Fruit fly (Drosophila melanogaster) whole organism, embryonic: ENCODE results near the gene mus201.
A peak's percentile ranks its signal among the peaks of the same experiment; 100 is the strongest.

Source experiments
- Abd-B ChIP-seq: fragments of 200-800 bp; sonication (Bioruptor generic); optimal IDR thresholded peaks from 2 replicates; lab custom pipeline; 2018; ENCODE audit warnings: missing biosample characterization, mild to moderate bottlenecking, missing genetic modification characterization, moderate library complexity
- Ada2b ChIP-seq: fragments of 200-800 bp; sonication (Bioruptor generic); IDR thresholded peaks from 2 replicates; pipeline ENCODE4 v1.3.6; 2022; ENCODE audit warnings: missing biosample characterization, missing genetic modification characterization
- BEAF-32 ChIP-seq: fragments of 200-800 bp; sonication (Bioruptor generic); optimal IDR thresholded peaks from 3 replicates; lab custom pipeline; 2017; ENCODE audit warnings: missing biosample characterization, missing genetic modification characterization, mild to moderate bottlenecking, moderate library complexity, missing genetic modification reagents
- BtbVII ChIP-seq: fragments of 200-800 bp; sonication (Bioruptor generic); optimal IDR thresholded peaks from 3 replicates; lab custom pipeline; 2017; ENCODE audit warnings: missing biosample characterization, mild to moderate bottlenecking, missing genetic modification characterization
- CG10462 ChIP-seq: fragments of 200-800 bp; sonication (Bioruptor generic); optimal IDR thresholded peaks from 2 replicates; lab custom pipeline; 2016; ENCODE audit warnings: missing biosample characterization, missing genetic modification characterization
- CG11504 ChIP-seq: fragments of 200-800 bp; sonication (Bioruptor generic); optimal IDR thresholded peaks from 3 replicates; lab custom pipeline; 2019; ENCODE audit warnings: missing biosample characterization, mild to moderate bottlenecking, missing genetic modification characterization, moderate library complexity
- CG12744 ChIP-seq: fragments of 200-800 bp; sonication (Bioruptor generic); optimal IDR thresholded peaks from 2 replicates; lab custom pipeline; 2016; ENCODE audit warnings: missing biosample characterization, missing genetic modification characterization
- CG12769 ChIP-seq: fragments of 200-800 bp; sonication (Bioruptor generic); optimal IDR thresholded peaks from 2 replicates; lab custom pipeline; 2019; ENCODE audit warnings: missing biosample characterization, mild to moderate bottlenecking, missing genetic modification characterization, moderate library complexity
- CG18599 ChIP-seq: fragments of 200-800 bp; sonication (Bioruptor generic); optimal IDR thresholded peaks from 3 replicates; lab custom pipeline; 2017; ENCODE audit warnings: missing biosample characterization, missing genetic modification characterization, mild to moderate bottlenecking, moderate library complexity, missing genetic modification reagents
- CG18764 ChIP-seq: fragments of 200-800 bp; sonication (Bioruptor generic); optimal IDR thresholded peaks from 3 replicates; lab custom pipeline; 2016; ENCODE audit warnings: missing biosample characterization, missing genetic modification characterization
- CG2889 ChIP-seq: fragments of 200-800 bp; sonication (Bioruptor generic); IDR thresholded peaks from 3 replicates; pipeline ENCODE4 v1.3.6; 2022; ENCODE audit warnings: missing biosample characterization, missing genetic modification characterization
- CG32532 ChIP-seq: fragments of 200-800 bp; sonication (Bioruptor generic); IDR thresholded peaks from 2 replicates; pipeline ENCODE4 v1.3.6; 2022; ENCODE audit warnings: missing biosample characterization, missing genetic modification characterization
- CG32772 ChIP-seq: fragments of 200-800 bp; sonication (Bioruptor generic); IDR thresholded peaks from 2 replicates; pipeline ENCODE4 v1.3.6; 2022; ENCODE audit warnings: missing biosample characterization, missing genetic modification characterization
- CG34422 ChIP-seq: fragments of 200-800 bp; sonication (Bioruptor generic); IDR thresholded peaks from 3 replicates; pipeline ENCODE4 v1.3.6; 2022; ENCODE audit warnings: missing biosample characterization, missing genetic modification characterization
- CG43689 ChIP-seq: fragments of 200-800 bp; sonication (Bioruptor generic); IDR thresholded peaks from 2 replicates; pipeline ENCODE4 v1.3.6; 2022; ENCODE audit warnings: missing biosample characterization, missing genetic modification characterization
- CG4404 ChIP-seq: fragments of 200-800 bp; sonication (Bioruptor generic); IDR thresholded peaks from 2 replicates; pipeline ENCODE4 v1.3.6; 2022; ENCODE audit warnings: missing biosample characterization, missing genetic modification characterization
- CG6654 ChIP-seq: fragments of 200-800 bp; sonication (Bioruptor generic); optimal IDR thresholded peaks from 2 replicates; lab custom pipeline; 2017; ENCODE audit warnings: missing biosample characterization, mild to moderate bottlenecking, missing genetic modification characterization
- CG6813 ChIP-seq: fragments of 200-800 bp; sonication (Bioruptor generic); optimal IDR thresholded peaks from 2 replicates; lab custom pipeline; 2017; ENCODE audit warnings: missing biosample characterization, missing genetic modification characterization, mild to moderate bottlenecking, moderate library complexity, missing genetic modification reagents
- CG7963 ChIP-seq: fragments of 200-800 bp; sonication (Bioruptor generic); IDR thresholded peaks from 3 replicates; pipeline ENCODE4 v1.3.6; 2022; ENCODE audit warnings: missing biosample characterization, missing genetic modification characterization; ENCODE audit not compliant: partially characterized antibody
- CG8388 ChIP-seq: fragments of 200-800 bp; sonication (Bioruptor generic); optimal IDR thresholded peaks from 2 replicates; lab custom pipeline; 2019; ENCODE audit warnings: missing biosample characterization, mild to moderate bottlenecking, missing genetic modification characterization, moderate library complexity
- CG9215 ChIP-seq: fragments of 200-800 bp; sonication (Bioruptor generic); IDR thresholded peaks from 2 replicates; pipeline ENCODE4 v1.3.6; 2022; ENCODE audit warnings: missing biosample characterization, missing genetic modification characterization
- Deaf1 ChIP-seq: fragments of 200-800 bp; optimal IDR thresholded peaks from 3 replicates; lab custom pipeline; 2019; ENCODE audit warnings: missing biosample characterization, mild to moderate bottlenecking, missing genetic modification characterization, moderate library complexity
- Dek ChIP-seq: fragments of 200-800 bp; sonication (Bioruptor generic); optimal IDR thresholded peaks from 3 replicates; lab custom pipeline; 2019; ENCODE audit warnings: missing biosample characterization, mild to moderate bottlenecking, missing genetic modification characterization, moderate library complexity
- HLH4C ChIP-seq: fragments of 200-800 bp; sonication (Bioruptor generic); IDR thresholded peaks from 3 replicates; pipeline ENCODE4 v1.3.6; 2022; ENCODE audit warnings: missing biosample characterization, missing genetic modification characterization; ENCODE audit not compliant: partially characterized antibody
- Hmr ChIP-seq: fragments of 200-800 bp; sonication (Bioruptor generic); optimal IDR thresholded peaks from 3 replicates; lab custom pipeline; 2017; ENCODE audit warnings: mild to moderate bottlenecking, missing biosample characterization, missing genetic modification reagents, missing genetic modification characterization
- Hr3 ChIP-seq: fragments of 200-800 bp; sonication (Bioruptor generic); optimal IDR thresholded peaks from 3 replicates; lab custom pipeline; 2016; ENCODE audit warnings: missing biosample characterization, missing genetic modification characterization
- Hr51 ChIP-seq, 2 experiments: fragments of 200-800 bp; sonication (Bioruptor generic); optimal IDR thresholded peaks; 2 replicates in 1 of 2; 3 replicates in 1 of 2; lab custom pipeline; 2016 to 2018; ENCODE audit warnings: missing biosample characterization in 2 of 2, missing genetic modification characterization in 2 of 2, mild to moderate bottlenecking in 1 of 2, moderate library complexity in 1 of 2
- Hsf ChIP-seq: fragments of 200-800 bp; sonication (Bioruptor generic); optimal IDR thresholded peaks from 3 replicates; lab custom pipeline; 2016; ENCODE audit warnings: missing biosample characterization, missing genetic modification characterization
- MBD-R2 ChIP-seq: fragments of 200-800 bp; sonication (Bioruptor generic); IDR thresholded peaks from 2 replicates; pipeline ENCODE4 v1.3.6; 2022; ENCODE audit warnings: missing biosample characterization, missing genetic modification characterization
- Meics ChIP-seq: fragments of 200-800 bp; sonication (Bioruptor generic); optimal IDR thresholded peaks from 2 replicates; lab custom pipeline; 2017; ENCODE audit warnings: missing biosample characterization, mild to moderate bottlenecking, missing genetic modification characterization
- Myb ChIP-seq: fragments of 200-800 bp; sonication (Bioruptor generic); optimal IDR thresholded peaks from 2 replicates; lab custom pipeline; 2016; ENCODE audit warnings: missing biosample characterization, missing genetic modification characterization
- NC2β ChIP-seq: fragments of 200-800 bp; sonication (Bioruptor generic); optimal IDR thresholded peaks from 2 replicates; lab custom pipeline; 2016; ENCODE audit warnings: missing biosample characterization, missing genetic modification characterization
- Oaz ChIP-seq: fragments of 200-800 bp; sonication (Bioruptor generic); IDR thresholded peaks from 2 replicates; pipeline ENCODE4 v1.3.6; 2022; ENCODE audit warnings: missing biosample characterization, missing genetic modification characterization
- Six4 ChIP-seq: fragments of 200-800 bp; sonication (Bioruptor generic); optimal IDR thresholded peaks from 2 replicates; lab custom pipeline; 2016; ENCODE audit warnings: missing biosample characterization, missing genetic modification characterization
- Ssrp ChIP-seq: fragments of 200-800 bp; sonication (Bioruptor generic); optimal IDR thresholded peaks from 2 replicates; lab custom pipeline; 2018; ENCODE audit warnings: missing biosample characterization, mild to moderate bottlenecking, missing genetic modification characterization, moderate library complexity
- Usf ChIP-seq: fragments of 200-800 bp; sonication (Bioruptor generic); optimal IDR thresholded peaks from 2 replicates; lab custom pipeline; 2017; ENCODE audit warnings: missing genotype, missing biosample characterization, missing genetic modification characterization
- Vsx1 ChIP-seq: fragments of 200-800 bp; sonication (Bioruptor generic); optimal IDR thresholded peaks from 2 replicates; lab custom pipeline; 2017; ENCODE audit warnings: missing biosample characterization, mild to moderate bottlenecking, missing genetic modification characterization, missing genetic modification reagents
- Xrp1 ChIP-seq: fragments of 200-800 bp; sonication (Bioruptor generic); IDR thresholded peaks from 2 replicates; pipeline ENCODE4 v1.3.6; 2022; ENCODE audit warnings: missing biosample characterization, missing genetic modification characterization
- br ChIP-seq: fragments of >200 bp; optimal IDR thresholded peaks from 2 replicates; lab custom pipeline; 2017
- croc ChIP-seq: fragments of 200-800 bp; sonication (Bioruptor generic); conservative IDR thresholded peaks from 3 replicates; pipeline ENCODE4 v1.3.6; 2022; ENCODE audit warnings: missing biosample characterization, missing genetic modification characterization
- crp ChIP-seq, 2 experiments: fragments of 200-800 bp; sonication (Bioruptor generic); optimal IDR thresholded peaks; 2 replicates in 1 of 2; 3 replicates in 1 of 2; lab custom pipeline; 2017; ENCODE audit warnings: missing biosample characterization in 2 of 2, missing genetic modification characterization in 2 of 2, mild to moderate bottlenecking in 1 of 2, moderate library complexity in 1 of 2
- fu2 ChIP-seq: fragments of 200-800 bp; sonication (Bioruptor generic); optimal IDR thresholded peaks from 2 replicates; lab custom pipeline; 2016; ENCODE audit warnings: missing biosample characterization, missing genetic modification characterization
- mirr ChIP-seq: fragments of 200-800 bp; sonication (Bioruptor generic); optimal IDR thresholded peaks from 3 replicates; lab custom pipeline; 2018; ENCODE audit warnings: missing biosample characterization, mild to moderate bottlenecking, missing genetic modification characterization
- nerfin-1 ChIP-seq: fragments of 200-800 bp; sonication (Bioruptor generic); optimal IDR thresholded peaks from 3 replicates; lab custom pipeline; 2019; ENCODE audit warnings: missing biosample characterization, mild to moderate bottlenecking, missing genetic modification characterization, moderate library complexity
- peb ChIP-seq: fragments of 200-800 bp; sonication (Bioruptor generic); IDR thresholded peaks from 2 replicates; pipeline ENCODE4 v1.3.6; 2022; ENCODE audit warnings: missing biosample characterization, missing genetic modification characterization
- pita ChIP-seq: fragments of 200-800 bp; sonication (Bioruptor generic); optimal IDR thresholded peaks from 2 replicates; lab custom pipeline; 2017; ENCODE audit warnings: missing biosample characterization, mild to moderate bottlenecking, missing genetic modification characterization
- sens-2 ChIP-seq: fragments of 200-800 bp; sonication (Bioruptor generic); IDR thresholded peaks from 2 replicates; pipeline ENCODE4 v1.3.6; 2022; ENCODE audit warnings: missing biosample characterization, missing genetic modification characterization
- sima ChIP-seq: fragments of 200-800 bp; sonication (Bioruptor generic); optimal IDR thresholded peaks from 2 replicates; lab custom pipeline; 2016; ENCODE audit warnings: missing biosample characterization, missing genetic modification characterization
- sna ChIP-seq: fragments of 200-800 bp; sonication (Bioruptor generic); IDR thresholded peaks from 2 replicates; pipeline ENCODE4 v1.3.6; 2022; ENCODE audit warnings: missing biosample characterization, missing genetic modification characterization; ENCODE audit not compliant: partially characterized antibody
- sr ChIP-seq: fragments of 200-800 bp; sonication (Bioruptor generic); IDR thresholded peaks from 3 replicates; pipeline ENCODE4 v1.3.6; 2022; ENCODE audit warnings: missing biosample characterization, missing genetic modification characterization
- zf30C ChIP-seq: fragments of 200-800 bp; sonication (Bioruptor generic); optimal IDR thresholded peaks from 3 replicates; lab custom pipeline; 2018; ENCODE audit warnings: missing biosample characterization, mild to moderate bottlenecking, missing genetic modification characterization

mus201 gene

DNA sequence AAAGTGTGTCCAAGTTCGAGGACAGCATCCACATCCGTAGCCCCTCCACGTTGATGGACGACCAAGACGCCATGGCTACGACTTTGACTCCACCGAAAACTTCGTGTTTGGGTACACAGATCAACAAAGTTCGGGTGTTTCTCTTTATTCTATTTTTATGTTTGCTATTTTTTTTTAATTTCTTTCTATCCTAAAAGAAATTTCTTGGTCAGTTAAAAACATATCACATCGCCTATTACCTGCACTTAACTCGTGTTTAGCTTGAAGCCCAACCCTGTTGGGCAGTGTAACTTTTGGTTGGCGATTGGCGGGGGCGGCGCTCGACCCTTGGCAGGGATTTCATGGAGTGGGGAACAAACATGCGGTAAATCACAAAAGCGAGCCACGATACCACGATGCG is 35.5 kb downstream of the mus201 start (continued):
- TF ChIP-seq CG12769 (tag; lab: Kevin White, UChicago) (no peak), Abd-B (GFP tag; lab: Kevin White, UChicago) (no peak), Hr3 (GFP tag; lab: Kevin White, UChicago) (peak; percentile 6), zf30C (no peak), Dek (tag; lab: Kevin White, UChicago) (no peak), NC2β (GFP tag; lab: Kevin White, UChicago) (no peak), CG11504 (peak; percentile 42), HLH4C (no peak), Hmr (GFP tag; lab: Kevin White, UChicago) (no peak), mirr (GFP tag; lab: Kevin White, UChicago) (no peak), CG9215 (GFP tag; lab: Robert Waterston, UW) (peak; percentile 51; the same call in 1 of the 2 replicates), BtbVII (peak; percentile 41), CG34422 (GFP tag; lab: Robert Waterston, UW) (peak; percentile 59; the same call in 2 of the 3 replicates), Six4 (GFP tag; lab: Kevin White, UChicago) (peak; percentile 8), Deaf1 (no peak), MBD-R2 (GFP tag; lab: Robert Waterston, UW) (0 out of 2 replicates have a peak, but pooled peaks have one; percentile 5), pita (no peak), CG4404 (GFP tag; lab: Robert Waterston, UW) (no peak), Ssrp (tag; lab: Kevin White, UChicago) (peak; percentile 59), Ada2b (GFP tag; lab: Robert Waterston, UW) (no peak), br (no peak), Oaz (GFP tag; lab: Robert Waterston, UW) (peak; percentile 42), Hr51 (GFP tag; optimal IDR thresholded peaks at IDR 0.05; lab: Kevin White, UChicago) (peak; percentile 27 to 65), peb (GFP tag; lab: Robert Waterston, UW) (peak; percentile 38; the same call in 1 of the 2 replicates), crp (GFP tag; optimal IDR thresholded peaks at IDR 0.05; lab: Kevin White, UChicago) (no peak), Vsx1 (GFP tag; lab: Kevin White, UChicago) (no peak), sima (GFP tag; lab: Kevin White, UChicago) (no peak), sens-2 (GFP tag; lab: Robert Waterston, UW) (peak; percentile 67), CG43689 (GFP tag; lab: Robert Waterston, UW) (no peak), CG32772 (GFP tag; lab: Robert Waterston, UW) (peak; percentile 66; the same call in 1 of the 2 replicates), Myb (GFP tag; lab: Kevin White, UChicago) (no peak), BEAF-32 (GFP tag; lab: Kevin White, UChicago) (no peak), CG10462 (no peak), Hsf (GFP tag; lab: Kevin White, UChicago) (peak; percentile 23), CG18764 (GFP tag; lab: Kevin White, UChicago) (peak; percentile 32), CG7963 (GFP tag; lab: Robert Waterston, UW) (no peak), CG6813 (GFP tag; lab: Kevin White, UChicago) (peak; percentile 58), CG2889 (GFP tag; lab: Robert Waterston, UW) (peak; percentile 49; the same call in 1 of the 3 replicates), CG12744 (no peak), CG6654 (GFP tag; lab: Kevin White, UChicago) (peak; percentile 26), Usf (no peak), sr (GFP tag; lab: Robert Waterston, UW) (no peak), Meics (GFP tag; lab: Kevin White, UChicago) (peak; percentile 54), Xrp1 (peak; percentile 81), CG32532 (GFP tag; lab: Robert Waterston, UW) (peak; percentile 48), croc (GFP tag; lab: Robert Waterston, UW) (peak; percentile 47; the same call in 2 of the 3 replicates), sna (no peak), CG18599 (GFP tag; lab: Kevin White, UChicago) (peak; percentile 77), CG8388 (GFP tag; lab: Kevin White, UChicago) (peak; percentile 46), fu2 (GFP tag; lab: Kevin White, UChicago) (peak; percentile 24), nerfin-1 (peak; percentile 24)
